ENCODE assay signal across 1 fruit fly cellular context in genomic region chr3L:14612945-14613791, dm6.
TF ChIP-seq lines count a peak whose summit lies in the region.

No protein-coding gene starts in this region.

TF ChIP-seq in whole organism, embryonic, 481 proteins besides CTCF, POLR2A, EP300 and RAD21 (continued from another document and continues in another):
- no peak for TF ChIP-seq CG10565 (GFP tag; optimal IDR thresholded peaks at IDR 0.05; lab: Kevin White, UChicago)
- no peak for TF ChIP-seq CG4328 (GFP tag; optimal IDR thresholded peaks at IDR 0.05; lab: Kevin White, UChicago)
- peak; percentile 54 for TF ChIP-seq Ssrp (tag; optimal IDR thresholded peaks at IDR 0.05; lab: Kevin White, UChicago)
- no peak for TF ChIP-seq sr (GFP tag; IDR thresholded peaks at IDR 0.05; lab: Robert Waterston, UW)
- peak; percentile 55 for TF ChIP-seq Oli (tag; optimal IDR thresholded peaks at IDR 0.05; lab: Kevin White, UChicago)
- TF ChIP-seq Ets65A (GFP tag; lab: Kevin White, UChicago): no peak
- no peak for TF ChIP-seq onecut (GFP tag; IDR thresholded peaks at IDR 0.05; lab: Robert Waterston, UW)
- no peak for TF ChIP-seq pzg (GFP tag; optimal IDR thresholded peaks at IDR 0.05; lab: Kevin White, UChicago)
- peak; percentile 6 for TF ChIP-seq Lhr (GFP tag; optimal IDR thresholded peaks at IDR 0.05; lab: Kevin White, UChicago)
- TF ChIP-seq NC2β (GFP tag; optimal IDR thresholded peaks at IDR 0.05; lab: Kevin White, UChicago): peak; percentile 6
- no peak for TF ChIP-seq eyg (GFP tag; optimal IDR thresholded peaks at IDR 0.05; lab: Kevin White, UChicago)
- TF ChIP-seq CG4360 (GFP tag; IDR thresholded peaks at IDR 0.05; lab: Robert Waterston, UW): peak; percentile 89
- TF ChIP-seq CG12155 (GFP tag; optimal IDR thresholded peaks at IDR 0.05; lab: Kevin White, UChicago): peak; percentile 17
- TF ChIP-seq croc (GFP tag; conservative IDR thresholded peaks at IDR 0.05; lab: Robert Waterston, UW): no peak; the same call in 2 of the 3 replicates
- TF ChIP-seq slou (GFP tag; optimal IDR thresholded peaks at IDR 0.05; lab: Kevin White, UChicago): no peak
- no peak for TF ChIP-seq CG11247 (GFP tag; IDR thresholded peaks at IDR 0.05; lab: Robert Waterston, UW)
- no peak for TF ChIP-seq slbo (GFP tag; IDR thresholded peaks at IDR 0.05; lab: Robert Waterston, UW)
- TF ChIP-seq CkIIα-i1 (GFP tag; IDR thresholded peaks at IDR 0.05; lab: Robert Waterston, UW): no peak
- TF ChIP-seq CG2202 (tag; optimal IDR thresholded peaks at IDR 0.05; lab: Kevin White, UChicago): peak; percentile 4
- no peak for TF ChIP-seq Stat92E (GFP tag; optimal IDR thresholded peaks at IDR 0.05; lab: Kevin White, UChicago)
- no peak for TF ChIP-seq mld (GFP tag; IDR thresholded peaks at IDR 0.05; lab: Robert Waterston, UW; ENCODE audit: partially characterized antibody)
- peak; percentile 40 for TF ChIP-seq tin (GFP tag; optimal IDR thresholded peaks at IDR 0.05; lab: Kevin White, UChicago)
- no peak for TF ChIP-seq Fer2 (tag; optimal IDR thresholded peaks at IDR 0.05; lab: Kevin White, UChicago)
- TF ChIP-seq prd (optimal IDR thresholded peaks at IDR 0.05; lab: Kevin White, UChicago): no peak
- TF ChIP-seq prd (GFP tag; IDR thresholded peaks at IDR 0.05; lab: Robert Waterston, UW): peak; percentile 39; the same call in 1 of the 3 replicates
- no peak for TF ChIP-seq danr (GFP tag; IDR thresholded peaks at IDR 0.05; lab: Robert Waterston, UW)
- TF ChIP-seq chn (GFP tag; optimal IDR thresholded peaks at IDR 0.05; lab: Kevin White, UChicago): peak; percentile 14
- no peak for TF ChIP-seq crc (GFP tag; optimal IDR thresholded peaks at IDR 0.05; lab: Kevin White, UChicago)
- TF ChIP-seq CG14441 (GFP tag; IDR thresholded peaks at IDR 0.05; lab: Robert Waterston, UW): no peak
- TF ChIP-seq CG14860 (GFP tag; IDR thresholded peaks at IDR 0.05; lab: Robert Waterston, UW; ENCODE audit: partially characterized antibody): no peak
- peak; percentile 64 for TF ChIP-seq phol (tag; optimal IDR thresholded peaks at IDR 0.05; lab: Kevin White, UChicago)
- TF ChIP-seq h (optimal IDR thresholded peaks at IDR 0.05; lab: Kevin White, UChicago): no peak
- no peak for TF ChIP-seq her (GFP tag; optimal IDR thresholded peaks at IDR 0.05; lab: Kevin White, UChicago)
- TF ChIP-seq seq (GFP tag; IDR thresholded peaks at IDR 0.05; lab: Robert Waterston, UW): no peak
- no peak for TF ChIP-seq Asciz (GFP tag; optimal IDR thresholded peaks at IDR 0.05; lab: Kevin White, UChicago)
- no peak for TF ChIP-seq Hey (tag; optimal IDR thresholded peaks at IDR 0.05; lab: Kevin White, UChicago)
- peak; percentile 24 for TF ChIP-seq tap (tag; optimal IDR thresholded peaks at IDR 0.05; lab: Kevin White, UChicago)
- TF ChIP-seq gsb-n (tag; optimal IDR thresholded peaks at IDR 0.05; lab: Kevin White, UChicago): peak; percentile 71
- TF ChIP-seq CG17186 (GFP tag; optimal IDR thresholded peaks at IDR 0.05; lab: Kevin White, UChicago): no peak
- no peak for TF ChIP-seq Neu2 (GFP tag; optimal IDR thresholded peaks at IDR 0.05; lab: Kevin White, UChicago; ENCODE audit: borderline replicate concordance)
- TF ChIP-seq ato (GFP tag; IDR thresholded peaks at IDR 0.05; lab: Robert Waterston, UW; ENCODE audit: partially characterized antibody): no peak
- TF ChIP-seq Side (GFP tag; optimal IDR thresholded peaks at IDR 0.05; lab: Kevin White, UChicago): no peak
- no peak for TF ChIP-seq Dip3 (GFP tag; optimal IDR thresholded peaks at IDR 0.05; lab: Kevin White, UChicago)
- peak; percentile 61 for TF ChIP-seq CG33557 (GFP tag; optimal IDR thresholded peaks at IDR 0.05; lab: Kevin White, UChicago)
- TF ChIP-seq lilli (GFP tag; optimal IDR thresholded peaks at IDR 0.05; lab: Kevin White, UChicago): peak; percentile 47
- TF ChIP-seq CG15073 (GFP tag; optimal IDR thresholded peaks at IDR 0.05; lab: Kevin White, UChicago): no peak
- no peak for TF ChIP-seq al (GFP tag; IDR thresholded peaks at IDR 0.05; lab: Robert Waterston, UW)
- no peak for TF ChIP-seq tll (GFP tag; optimal IDR thresholded peaks at IDR 0.05; lab: Kevin White, UChicago)
- peak; percentile 44 for TF ChIP-seq Abd-B (GFP tag; optimal IDR thresholded peaks at IDR 0.05; lab: Kevin White, UChicago)
- TF ChIP-seq CG7357 (GFP tag; IDR thresholded peaks at IDR 0.05; lab: Robert Waterston, UW): no peak
- peak; percentile 81 for TF ChIP-seq CG18262 (tag; optimal IDR thresholded peaks at IDR 0.05; lab: Kevin White, UChicago)
- peak; percentile 68 for TF ChIP-seq CG34376 (GFP tag; optimal IDR thresholded peaks at IDR 0.05; lab: Kevin White, UChicago)
- peak; percentile 48 for TF ChIP-seq CG10209 (GFP tag; optimal IDR thresholded peaks at IDR 0.05; lab: Kevin White, UChicago)
- TF ChIP-seq kay (GFP tag; optimal IDR thresholded peaks at IDR 0.05; lab: Kevin White, UChicago): no peak
- no peak for TF ChIP-seq MBD-R2 (GFP tag; IDR thresholded peaks at IDR 0.05; lab: Robert Waterston, UW)
- no peak for TF ChIP-seq en (GFP tag; optimal IDR thresholded peaks at IDR 0.05; lab: Kevin White, UChicago)
- TF ChIP-seq Sox100B (GFP tag; optimal IDR thresholded peaks at IDR 0.05; lab: Kevin White, UChicago): peak; percentile 39
- 0 out of 2 replicates have a peak, but pooled peaks have one; percentile 2 for TF ChIP-seq CG1024 (GFP tag; IDR thresholded peaks at IDR 0.05; lab: Robert Waterston, UW)
- no peak for TF ChIP-seq CG9437 (GFP tag; optimal IDR thresholded peaks at IDR 0.05; lab: Kevin White, UChicago)
- TF ChIP-seq CG5245 (GFP tag; optimal IDR thresholded peaks at IDR 0.05; lab: Kevin White, UChicago): peak; percentile 11
- peak; percentile 13 for TF ChIP-seq CG12236 (GFP tag; optimal IDR thresholded peaks at IDR 0.05; lab: Kevin White, UChicago)
- TF ChIP-seq dimm (GFP tag; IDR thresholded peaks at IDR 0.05; lab: Robert Waterston, UW): no peak
- peak; percentile 1 for TF ChIP-seq CG3065 (GFP tag; optimal IDR thresholded peaks at IDR 0.05; lab: Kevin White, UChicago)
- no peak for TF ChIP-seq sima (GFP tag; optimal IDR thresholded peaks at IDR 0.05; lab: Kevin White, UChicago)
- TF ChIP-seq wdn (GFP tag; IDR thresholded peaks at IDR 0.05; lab: Robert Waterston, UW): no peak
- TF ChIP-seq sug (tag; optimal IDR thresholded peaks at IDR 0.05; lab: Kevin White, UChicago): peak; percentile 65
- TF ChIP-seq CG14014 (GFP tag; IDR thresholded peaks at IDR 0.05; lab: Robert Waterston, UW): 0 out of 2 replicates have a peak, but pooled peaks have one; percentile 14
- no peak for TF ChIP-seq C15 (GFP tag; IDR thresholded peaks at IDR 0.05; lab: Robert Waterston, UW)
- 0 out of 2 replicates have a peak, but pooled peaks have one; percentile 49 for TF ChIP-seq CG31441 (GFP tag; IDR thresholded peaks at IDR 0.05; lab: Robert Waterston, UW)
- TF ChIP-seq az2 (GFP tag; optimal IDR thresholded peaks at IDR 0.05; lab: Kevin White, UChicago): peak; percentile 48
- no peak for TF ChIP-seq CG13624 (GFP tag; optimal IDR thresholded peaks at IDR 0.05; lab: Kevin White, UChicago)
- no peak for TF ChIP-seq Nf-YA (GFP tag; IDR thresholded peaks at IDR 0.05; lab: Robert Waterston, UW)
- peak; percentile 63 for TF ChIP-seq tio (GFP tag; optimal IDR thresholded peaks at IDR 0.05; lab: Kevin White, UChicago)
- TF ChIP-seq Lpt (GFP tag; optimal IDR thresholded peaks at IDR 0.05; lab: Kevin White, UChicago): no peak
- TF ChIP-seq CG8290 (GFP tag; optimal IDR thresholded peaks at IDR 0.05; lab: Kevin White, UChicago): peak; percentile 14
- TF ChIP-seq CG8290 (tag; optimal IDR thresholded peaks at IDR 0.05; lab: Kevin White, UChicago): no peak
- TF ChIP-seq CG11504 (tag; optimal IDR thresholded peaks at IDR 0.05; lab: Kevin White, UChicago): peak; percentile 34
- no peak for TF ChIP-seq nau (GFP tag; optimal IDR thresholded peaks at IDR 0.05; lab: Kevin White, UChicago)
- TF ChIP-seq lola (GFP tag; optimal IDR thresholded peaks at IDR 0.05; lab: Kevin White, UChicago): peak in 1 of 3 experiments; percentile 89
- TF ChIP-seq YL-1 (GFP tag; optimal IDR thresholded peaks at IDR 0.05; lab: Kevin White, UChicago): no peak
- no peak for TF ChIP-seq so (GFP tag; IDR thresholded peaks at IDR 0.05; lab: Robert Waterston, UW)
- no peak for TF ChIP-seq CrebB (tag; optimal IDR thresholded peaks at IDR 0.05; lab: Kevin White, UChicago)
- TF ChIP-seq usp (GFP tag; optimal IDR thresholded peaks at IDR 0.05; lab: Kevin White, UChicago): no peak
- TF ChIP-seq CG10654 (GFP tag; optimal IDR thresholded peaks at IDR 0.05; lab: Kevin White, UChicago): no peak
- peak; percentile 66 for TF ChIP-seq row (GFP tag; IDR thresholded peaks at IDR 0.05; lab: Robert Waterston, UW)
- TF ChIP-seq CG14710 (tag; optimal IDR thresholded peaks at IDR 0.05; lab: Kevin White, UChicago): peak; percentile 72
- peak; percentile 43; the same call in 1 of the 3 replicates for TF ChIP-seq CG6175 (GFP tag; IDR thresholded peaks at IDR 0.05; lab: Robert Waterston, UW)
- TF ChIP-seq p53 (GFP tag; optimal IDR thresholded peaks at IDR 0.05; lab: Kevin White, UChicago): no peak
- TF ChIP-seq CG2875 (GFP tag; optimal IDR thresholded peaks at IDR 0.05; lab: Kevin White, UChicago): peak; percentile 17
- no peak for TF ChIP-seq CG18011 (GFP tag; optimal IDR thresholded peaks at IDR 0.05; lab: Kevin White, UChicago)
- TF ChIP-seq ara (GFP tag; IDR thresholded peaks at IDR 0.05; lab: Robert Waterston, UW): peak; percentile 53; the same call in 1 of the 2 replicates
- peak; percentile 65 for TF ChIP-seq CG8924 (tag; optimal IDR thresholded peaks at IDR 0.05; lab: Kevin White, UChicago)
- TF ChIP-seq CoRest (tag; optimal IDR thresholded peaks at IDR 0.05; lab: Kevin White, UChicago): peak; percentile 56
- TF ChIP-seq CG7928 (GFP tag; optimal IDR thresholded peaks at IDR 0.05; lab: Kevin White, UChicago): no peak
- no peak for TF ChIP-seq Adf1 (GFP tag; IDR thresholded peaks at IDR 0.05; lab: Robert Waterston, UW)
- peak; percentile 11 for TF ChIP-seq dmrt99B (tag; optimal IDR thresholded peaks at IDR 0.05; lab: Kevin White, UChicago)
- no peak for TF ChIP-seq exex (tag; optimal IDR thresholded peaks at IDR 0.05; lab: Kevin White, UChicago)
- no peak for TF ChIP-seq CG43689 (GFP tag; IDR thresholded peaks at IDR 0.05; lab: Robert Waterston, UW)
- no peak for TF ChIP-seq Usf (GFP tag; optimal IDR thresholded peaks at IDR 0.05; lab: Kevin White, UChicago)
- no peak for TF ChIP-seq kah (GFP tag; optimal IDR thresholded peaks at IDR 0.05; lab: Kevin White, UChicago)
- TF ChIP-seq hth (optimal IDR thresholded peaks at IDR 0.05; lab: Kevin White, UChicago): no peak
- peak; percentile 54 for TF ChIP-seq CG7839 (tag; optimal IDR thresholded peaks at IDR 0.05; lab: Kevin White, UChicago)
- TF ChIP-seq CG10959 (GFP tag; IDR thresholded peaks at IDR 0.05; lab: Robert Waterston, UW): peak; percentile 59
- TF ChIP-seq CG6689 (GFP tag; IDR thresholded peaks at IDR 0.05; lab: Robert Waterston, UW): no peak; the same call in 1 of the 2 replicates
- TF ChIP-seq CG10321 (GFP tag; IDR thresholded peaks at IDR 0.05; lab: Robert Waterston, UW): no peak
- peak; percentile 36 for TF ChIP-seq unpg (GFP tag; optimal IDR thresholded peaks at IDR 0.05; lab: Kevin White, UChicago)
- TF ChIP-seq Sox102F (GFP tag; optimal IDR thresholded peaks at IDR 0.05; lab: Kevin White, UChicago): no peak
- no peak for TF ChIP-seq lab (GFP tag; optimal IDR thresholded peaks at IDR 0.05; lab: Kevin White, UChicago)
- TF ChIP-seq CG4707 (GFP tag; optimal IDR thresholded peaks at IDR 0.05; lab: Kevin White, UChicago): no peak
- no peak for TF ChIP-seq emc (GFP tag; optimal IDR thresholded peaks at IDR 0.05; lab: Kevin White, UChicago)
- peak; percentile 24; the same call in 1 of the 2 replicates for TF ChIP-seq rib (GFP tag; IDR thresholded peaks at IDR 0.05; lab: Robert Waterston, UW)
- TF ChIP-seq jing (GFP tag; optimal IDR thresholded peaks at IDR 0.05; lab: Kevin White, UChicago): peak; percentile 3
- TF ChIP-seq zfh2 (GFP tag; optimal IDR thresholded peaks at IDR 0.05; lab: Kevin White, UChicago): no peak
- peak; percentile 61 for TF ChIP-seq cg (GFP tag; optimal IDR thresholded peaks at IDR 0.05; lab: Kevin White, UChicago)
- no peak for TF ChIP-seq ase (GFP tag; IDR thresholded peaks at IDR 0.05; lab: Robert Waterston, UW)
- no peak for TF ChIP-seq CG15514 (GFP tag; optimal IDR thresholded peaks at IDR 0.05; lab: Kevin White, UChicago)
- TF ChIP-seq CG10366 (GFP tag; IDR thresholded peaks at IDR 0.05; lab: Robert Waterston, UW): no peak
- no peak for TF ChIP-seq CG31388 (GFP tag; optimal IDR thresholded peaks at IDR 0.05; lab: Kevin White, UChicago)
- TF ChIP-seq Hmr (GFP tag; optimal IDR thresholded peaks at IDR 0.05; lab: Kevin White, UChicago): peak; percentile 49
- no peak for TF ChIP-seq Antp (GFP tag; optimal IDR thresholded peaks at IDR 0.05; lab: Kevin White, UChicago)
- TF ChIP-seq CG13296 (GFP tag; optimal IDR thresholded peaks at IDR 0.05; lab: Kevin White, UChicago): no peak
- no peak for TF ChIP-seq gcm2 (GFP tag; optimal IDR thresholded peaks at IDR 0.05; lab: Kevin White, UChicago)
- TF ChIP-seq kni (GFP tag; optimal IDR thresholded peaks at IDR 0.05; lab: Kevin White, UChicago): peak; percentile 55
- no peak for TF ChIP-seq cad (GFP tag; optimal IDR thresholded peaks at IDR 0.05; lab: Kevin White, UChicago)
- TF ChIP-seq tup (GFP tag; optimal IDR thresholded peaks at IDR 0.05; lab: Kevin White, UChicago): no peak
- no peak for TF ChIP-seq Hand (GFP tag; optimal IDR thresholded peaks at IDR 0.05; lab: Kevin White, UChicago)
- TF ChIP-seq odd (GFP tag; optimal IDR thresholded peaks at IDR 0.05; lab: Kevin White, UChicago): no peak
- no peak for TF ChIP-seq CG13287 (GFP tag; IDR thresholded peaks at IDR 0.05; lab: Robert Waterston, UW; ENCODE audit: partially characterized antibody)
- TF ChIP-seq Bgb (GFP tag; IDR thresholded peaks at IDR 0.05; lab: Robert Waterston, UW; ENCODE audit: partially characterized antibody): no peak
- peak; percentile 33 for TF ChIP-seq CG30431 (GFP tag; optimal IDR thresholded peaks at IDR 0.05; lab: Kevin White, UChicago)
- TF ChIP-seq ap (GFP tag; IDR thresholded peaks at IDR 0.05; lab: Robert Waterston, UW): no peak
- no peak for TF ChIP-seq ems (GFP tag; optimal IDR thresholded peaks at IDR 0.05; lab: Kevin White, UChicago)
- peak; percentile 30 for TF ChIP-seq CG7556 (GFP tag; optimal IDR thresholded peaks at IDR 0.05; lab: Kevin White, UChicago)
- peak; percentile 52 for TF ChIP-seq CG2678 (tag; optimal IDR thresholded peaks at IDR 0.05; lab: Kevin White, UChicago)
- TF ChIP-seq Taf1 (GFP tag; IDR thresholded peaks at IDR 0.05; lab: Robert Waterston, UW): no peak
- TF ChIP-seq Atf3 (GFP tag; optimal IDR thresholded peaks at IDR 0.05; lab: Kevin White, UChicago): peak; percentile 21
